Fruit fly (Drosophila melanogaster): ENCODE measurements around the gene CG33673.

CG33673 gene

DNA sequence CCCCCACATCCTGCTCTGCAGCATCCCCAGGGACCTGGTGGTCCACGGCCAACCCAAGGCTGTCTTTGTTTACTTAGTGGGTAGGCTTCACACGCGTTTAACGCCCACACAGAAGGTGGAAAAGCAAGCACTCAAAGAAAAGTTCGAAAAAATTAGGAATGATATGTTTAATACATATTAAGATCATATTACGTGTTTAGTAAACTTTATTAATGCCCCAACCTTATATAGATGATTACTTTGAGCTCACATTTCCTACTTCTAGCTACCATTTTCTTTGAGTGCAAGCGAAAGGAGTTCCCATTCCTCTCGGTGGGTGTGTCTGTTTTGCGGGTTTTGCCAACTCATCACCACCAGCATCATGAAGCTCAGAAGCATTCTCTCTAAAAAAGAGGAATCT, 12.9 kb upstream of the CG33673 start:
- TF ChIP-seq woc (GFP tag; optimal IDR thresholded peaks at IDR 0.05) (no peak), Abd-B (GFP tag; optimal IDR thresholded peaks at IDR 0.05) (no peak), Dfd (GFP tag; optimal IDR thresholded peaks at IDR 0.05) (no peak), h (GFP tag; optimal IDR thresholded peaks at IDR 0.05) (no peak), Jra (GFP tag; optimal IDR thresholded peaks at IDR 0.05) (no peak), Sp1 (GFP tag; optimal IDR thresholded peaks at IDR 0.05) (peak; percentile 22), Rel (GFP tag; optimal IDR thresholded peaks at IDR 0.05) (no peak), Rel (tag; optimal IDR thresholded peaks at IDR 0.05) (no peak), HLH106 (tag; optimal IDR thresholded peaks at IDR 0.05) (no peak), rgr (GFP tag; optimal IDR thresholded peaks at IDR 0.05) (no peak), br (GFP tag; optimal IDR thresholded peaks at IDR 0.05) (no peak), Vsx2 (GFP tag; optimal IDR thresholded peaks at IDR 0.05; ENCODE audit: partially characterized antibody) (no peak), sv (GFP tag; optimal IDR thresholded peaks at IDR 0.05) (no peak), OdsH (GFP tag; optimal IDR thresholded peaks at IDR 0.05) (peak; percentile 0)

DNA sequence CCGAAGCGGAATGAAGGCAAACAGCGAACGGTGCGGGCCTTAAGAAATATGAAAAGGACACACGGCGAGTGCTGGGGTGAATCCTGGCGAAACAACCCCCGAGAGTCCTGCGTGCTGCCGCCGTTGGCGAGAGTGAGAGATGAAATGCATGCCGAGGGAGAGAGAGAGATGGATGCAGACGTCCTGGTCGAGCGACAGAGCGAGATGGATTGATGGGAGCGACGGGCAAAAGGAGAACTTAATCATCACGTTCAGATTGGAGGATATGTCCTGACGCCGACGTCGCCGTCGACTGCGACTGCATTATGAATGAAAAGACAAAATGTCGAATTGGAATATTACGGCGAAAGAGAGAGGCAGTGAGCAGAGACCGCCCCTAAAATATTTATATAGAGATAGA, 8.0 kb upstream of the CG33673 start:
- TF ChIP-seq Vsx2 (GFP tag; optimal IDR thresholded peaks at IDR 0.05; ENCODE audit: partially characterized antibody) (peak; percentile 38), Hr78 (GFP tag; optimal IDR thresholded peaks at IDR 0.05) (no peak), usp (GFP tag; optimal IDR thresholded peaks at IDR 0.05) (no peak), Jra (GFP tag; optimal IDR thresholded peaks at IDR 0.05) (no peak)

DNA sequence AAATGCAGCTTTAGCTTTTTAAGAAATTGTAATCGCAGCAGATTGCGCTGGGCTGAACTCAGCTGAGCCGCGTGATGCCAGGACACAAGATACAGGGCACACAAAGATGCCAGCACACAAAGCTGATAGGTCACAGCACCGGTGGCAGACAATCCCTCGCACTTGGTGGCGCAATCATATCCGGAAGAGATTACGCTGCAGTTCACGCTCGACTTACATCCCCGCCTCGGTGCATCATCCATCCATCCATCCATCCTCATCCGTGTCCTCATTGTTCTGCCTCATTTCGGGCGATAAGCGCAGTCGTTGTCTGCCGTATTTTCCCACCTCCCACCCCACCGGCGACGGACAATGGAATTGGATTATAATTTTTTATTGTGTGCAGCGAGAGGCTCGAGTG, 1.4 kb upstream of the CG33673 start:
- TF ChIP-seq dsf (GFP tag; optimal IDR thresholded peaks at IDR 0.05; ENCODE audit: borderline replicate concordance), result no peak
- no peak for TF ChIP-seq CG9705 (GFP tag; optimal IDR thresholded peaks at IDR 0.05)

DNA sequence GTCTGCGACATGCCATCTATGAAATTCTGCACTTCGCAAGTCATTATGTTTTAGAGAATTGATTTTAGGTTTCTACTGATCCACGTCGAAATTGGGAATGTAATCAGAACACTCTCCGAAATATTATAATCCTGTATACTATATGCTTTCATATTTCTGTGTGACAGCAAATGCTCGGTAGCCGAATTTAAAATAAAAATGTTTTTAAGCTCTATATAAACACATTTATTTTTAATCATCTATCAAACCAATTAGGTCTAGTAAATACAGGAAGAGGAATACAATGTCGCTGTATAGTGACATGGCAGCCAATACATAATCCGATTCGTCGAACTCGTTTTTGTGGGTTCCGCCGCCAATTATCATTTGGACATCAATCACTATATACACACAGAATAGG, 919 bp downstream of the CG33673 start, which contains the start of gene CG15357:
TSS of gene CG15357 (minus strand) at position 101 of the 400 bp plus-strand sequence.
- TF ChIP-seq GATAd (GFP tag; optimal IDR thresholded peaks at IDR 0.05), result no peak
- TF ChIP-seq Hr83 (GFP tag; optimal IDR thresholded peaks at IDR 0.05; ENCODE audit: poor library complexity, severe bottlenecking), result no peak
- TF ChIP-seq Myc (optimal IDR thresholded peaks at IDR 0.05), result no peak
- no peak for TF ChIP-seq OdsH (GFP tag; optimal IDR thresholded peaks at IDR 0.05)
- no peak for TF ChIP-seq lola (GFP tag; optimal IDR thresholded peaks at IDR 0.05)
- no peak for TF ChIP-seq CrebA (GFP tag; optimal IDR thresholded peaks at IDR 0.05; ENCODE audit: borderline replicate concordance)
- TF ChIP-seq Hnf4 (GFP tag; optimal IDR thresholded peaks at IDR 0.05), result no peak
- TF ChIP-seq Abd-B (GFP tag; optimal IDR thresholded peaks at IDR 0.05), result no peak
- TF ChIP-seq foxo (GFP tag; optimal IDR thresholded peaks at IDR 0.05), result no peak
- TF ChIP-seq dl (GFP tag; optimal IDR thresholded peaks at IDR 0.05; ENCODE audit: insufficient read depth in 1 of 2, partially characterized antibody in 2 of 2), result no peak
- no peak for TF ChIP-seq rgr (GFP tag; optimal IDR thresholded peaks at IDR 0.05)
- TF ChIP-seq dsf (GFP tag; optimal IDR thresholded peaks at IDR 0.05; ENCODE audit: borderline replicate concordance), result no peak
- TF ChIP-seq Sp1 (GFP tag; optimal IDR thresholded peaks at IDR 0.05), result no peak
- no peak for TF ChIP-seq psq (GFP tag; optimal IDR thresholded peaks at IDR 0.05)
- TF ChIP-seq Dfd (GFP tag; optimal IDR thresholded peaks at IDR 0.05), result no peak
- TF ChIP-seq tai (GFP tag; optimal IDR thresholded peaks at IDR 0.05), result no peak
- no peak for TF ChIP-seq Jra (GFP tag; optimal IDR thresholded peaks at IDR 0.05)
- no peak for TF ChIP-seq woc (GFP tag; optimal IDR thresholded peaks at IDR 0.05)
- TF ChIP-seq fru (GFP tag; optimal IDR thresholded peaks at IDR 0.05), result no peak

DNA sequence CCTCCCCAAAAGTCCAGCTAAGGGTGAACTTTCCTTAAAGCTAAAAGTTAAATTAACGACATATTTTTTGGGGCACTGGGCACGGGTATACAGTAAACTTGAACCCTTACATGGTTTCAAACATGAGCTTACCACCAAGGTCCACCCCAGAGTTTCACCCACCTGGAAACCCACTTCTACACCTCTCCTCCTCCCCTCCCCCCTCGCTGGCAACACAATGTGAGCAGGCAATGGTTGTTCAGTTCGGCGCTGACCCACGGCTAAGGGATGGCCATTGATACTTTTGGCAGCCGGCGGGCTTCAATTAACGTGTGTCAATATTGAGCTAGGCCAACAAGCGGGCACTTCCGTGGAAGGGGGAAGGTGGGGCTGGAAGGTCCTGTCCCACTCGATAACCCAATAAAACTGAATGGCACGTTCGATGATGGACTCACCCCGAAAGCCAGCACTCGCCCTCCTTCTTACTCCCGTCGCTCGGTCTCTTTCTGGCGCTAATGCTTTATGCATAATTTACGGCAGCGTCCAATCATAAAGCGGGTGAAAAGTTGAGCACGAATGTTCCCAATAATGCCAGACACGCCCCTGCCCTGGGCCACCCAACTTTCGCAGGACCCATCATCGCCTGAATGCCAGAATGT, 1.9 kb downstream of the CG33673 start:
- TF ChIP-seq dl (GFP tag; optimal IDR thresholded peaks at IDR 0.05; ENCODE audit: insufficient read depth in 1 of 2, partially characterized antibody in 2 of 2) (no peak), Hr83 (GFP tag; optimal IDR thresholded peaks at IDR 0.05; ENCODE audit: poor library complexity, severe bottlenecking) (peak; percentile 34), h (GFP tag; optimal IDR thresholded peaks at IDR 0.05) (peak; percentile 11), jim (GFP tag; optimal IDR thresholded peaks at IDR 0.05) (no peak), OdsH (GFP tag; optimal IDR thresholded peaks at IDR 0.05) (no peak), Myc (optimal IDR thresholded peaks at IDR 0.05) (no peak)
